Fruit fly (Drosophila melanogaster) whole organism, embryonic: ENCODE data around the gene wdb.

Experiments used
- B-H2 ChIP-seq: fragments of 200-800 bp; sonication (Bioruptor generic); optimal IDR thresholded peaks from 2 replicates; lab custom pipeline; 2018; ENCODE audit warnings: missing biosample characterization, mild to moderate bottlenecking, missing genetic modification characterization
- Bdp1 ChIP-seq: fragments of 200-800 bp; sonication (Bioruptor generic); optimal IDR thresholded peaks from 3 replicates; lab custom pipeline; 2016; ENCODE audit warnings: missing biosample characterization, missing genetic modification characterization
- CG10274 ChIP-seq: fragments of 200-800 bp; sonication (Bioruptor generic); optimal IDR thresholded peaks from 3 replicates; lab custom pipeline; 2017; ENCODE audit warnings: missing biosample characterization, mild to moderate bottlenecking, missing genetic modification characterization
- CG10321 ChIP-seq: fragments of 200-800 bp; sonication (Bioruptor generic); IDR thresholded peaks from 2 replicates; pipeline ENCODE4 v1.3.6; 2022; ENCODE audit warnings: missing biosample characterization, missing genetic modification characterization
- CG10462 ChIP-seq: fragments of 200-800 bp; sonication (Bioruptor generic); optimal IDR thresholded peaks from 2 replicates; lab custom pipeline; 2016; ENCODE audit warnings: missing biosample characterization, missing genetic modification characterization
- CG12391 ChIP-seq: fragments of 200-800 bp; sonication (Bioruptor generic); optimal IDR thresholded peaks from 3 replicates; lab custom pipeline; 2018; ENCODE audit warnings: missing biosample characterization, mild to moderate bottlenecking, missing genetic modification characterization, moderate library complexity
- CG12769 ChIP-seq: fragments of 200-800 bp; sonication (Bioruptor generic); optimal IDR thresholded peaks from 2 replicates; lab custom pipeline; 2019; ENCODE audit warnings: missing biosample characterization, mild to moderate bottlenecking, missing genetic modification characterization, moderate library complexity
- CG14710 ChIP-seq: fragments of 200-800 bp; sonication (Bioruptor generic); optimal IDR thresholded peaks from 3 replicates; lab custom pipeline; 2019; ENCODE audit warnings: missing biosample characterization, mild to moderate bottlenecking, missing genetic modification characterization, moderate library complexity
- CG15479 ChIP-seq: fragments of 200-800 bp; sonication (Bioruptor generic); optimal IDR thresholded peaks from 3 replicates; lab custom pipeline; 2019; ENCODE audit warnings: missing biosample characterization, mild to moderate bottlenecking, missing genetic modification characterization, moderate library complexity
- CG17912 ChIP-seq: fragments of 200-800 bp; sonication (Bioruptor generic); optimal IDR thresholded peaks from 2 replicates; lab custom pipeline; 2018; ENCODE audit warnings: missing biosample characterization, mild to moderate bottlenecking, missing genetic modification characterization
- CG18011 ChIP-seq: fragments of 200-800 bp; sonication (Bioruptor generic); optimal IDR thresholded peaks from 2 replicates; lab custom pipeline; 2017; ENCODE audit warnings: missing biosample characterization, missing genetic modification characterization, mild to moderate bottlenecking, moderate library complexity, missing genotype
- CG18599 ChIP-seq: fragments of 200-800 bp; sonication (Bioruptor generic); optimal IDR thresholded peaks from 3 replicates; lab custom pipeline; 2017; ENCODE audit warnings: missing biosample characterization, missing genetic modification characterization, mild to moderate bottlenecking, moderate library complexity, missing genetic modification reagents
- CG18764 ChIP-seq: fragments of 200-800 bp; sonication (Bioruptor generic); optimal IDR thresholded peaks from 3 replicates; lab custom pipeline; 2016; ENCODE audit warnings: missing biosample characterization, missing genetic modification characterization
- CG2199 ChIP-seq: fragments of 200-800 bp; sonication (Bioruptor generic); IDR thresholded peaks from 3 replicates; pipeline ENCODE4 v1.3.6; 2022; ENCODE audit warnings: missing biosample characterization, missing genetic modification characterization
- CG2712 ChIP-seq: fragments of 200-800 bp; optimal IDR thresholded peaks from 3 replicates; lab custom pipeline; 2019; ENCODE audit warnings: missing biosample characterization, mild to moderate bottlenecking, missing genetic modification characterization, moderate library complexity
- CG30431 ChIP-seq: fragments of 200-800 bp; sonication (Bioruptor generic); optimal IDR thresholded peaks from 2 replicates; lab custom pipeline; 2017; ENCODE audit warnings: missing biosample characterization, missing genetic modification characterization
- CG31224 ChIP-seq: fragments of 200-800 bp; sonication (Bioruptor generic); IDR thresholded peaks from 2 replicates; pipeline ENCODE4 v1.3.6; 2022; ENCODE audit warnings: missing biosample characterization, missing genetic modification characterization
- CG6683 ChIP-seq: fragments of 200-800 bp; sonication (Bioruptor generic); optimal IDR thresholded peaks from 2 replicates; lab custom pipeline; 2017; ENCODE audit warnings: missing biosample characterization, mild to moderate bottlenecking, missing genetic modification characterization, missing genetic modification reagents
- CG7928 ChIP-seq: fragments of 200-800 bp; sonication (Bioruptor generic); optimal IDR thresholded peaks from 2 replicates; lab custom pipeline; 2017; ENCODE audit warnings: missing biosample characterization, mild to moderate bottlenecking, missing genetic modification characterization
- CG8290 ChIP-seq, 3 experiments: fragments of 200-800 bp; sonication (Bioruptor generic); optimal IDR thresholded peaks; 2 replicates each; lab custom pipeline; 2016 to 2019; ENCODE audit warnings: missing biosample characterization in 3 of 3, missing genetic modification characterization in 3 of 3, mild to moderate bottlenecking in 2 of 3, moderate library complexity in 1 of 3
- CG8359 ChIP-seq: fragments of 200-800 bp; sonication (Bioruptor generic); optimal IDR thresholded peaks from 2 replicates; lab custom pipeline; 2017; ENCODE audit warnings: missing biosample characterization, mild to moderate bottlenecking, missing genetic modification characterization, borderline replicate concordance
- CG9437 ChIP-seq: fragments of 200-800 bp; sonication (Bioruptor generic); optimal IDR thresholded peaks from 2 replicates; lab custom pipeline; 2018; ENCODE audit warnings: missing biosample characterization, mild to moderate bottlenecking, missing genetic modification characterization
- CG9797 ChIP-seq: fragments of 200-800 bp; sonication (Bioruptor generic); optimal IDR thresholded peaks from 3 replicates; lab custom pipeline; 2018; ENCODE audit warnings: missing biosample characterization, mild to moderate bottlenecking, missing genetic modification characterization
- CrebB ChIP-seq: fragments of 200-800 bp; sonication (Bioruptor generic); optimal IDR thresholded peaks from 3 replicates; lab custom pipeline; 2018; ENCODE audit warnings: missing biosample characterization, mild to moderate bottlenecking, missing genetic modification characterization
- Gsc ChIP-seq: fragments of 200-800 bp; sonication (Bioruptor generic); IDR thresholded peaks from 2 replicates; pipeline ENCODE4 v1.3.6; 2022; ENCODE audit warnings: missing biosample characterization, missing genetic modification characterization
- HLHmδ ChIP-seq: fragments of 200-800 bp; sonication (Bioruptor generic); optimal IDR thresholded peaks from 2 replicates; lab custom pipeline; 2018; ENCODE audit warnings: missing biosample characterization, mild to moderate bottlenecking, missing genetic modification characterization, moderate library complexity
- Meics ChIP-seq: fragments of 200-800 bp; sonication (Bioruptor generic); optimal IDR thresholded peaks from 2 replicates; lab custom pipeline; 2017; ENCODE audit warnings: missing biosample characterization, mild to moderate bottlenecking, missing genetic modification characterization
- Pdp1 ChIP-seq, 2 experiments: fragments of 200-800 bp; sonication (Bioruptor generic); optimal IDR thresholded peaks; 3 replicates each; lab custom pipeline; 2016; ENCODE audit warnings: missing biosample characterization in 2 of 2, missing genetic modification characterization in 2 of 2, mild to moderate bottlenecking in 1 of 2, moderate library complexity in 1 of 2
- ab ChIP-seq: fragments of 200-800 bp; sonication (Bioruptor generic); optimal IDR thresholded peaks from 2 replicates; lab custom pipeline; 2016; ENCODE audit warnings: missing biosample characterization, missing genetic modification characterization
- ac ChIP-seq: fragments of 200-800 bp; sonication (Bioruptor generic); optimal IDR thresholded peaks from 3 replicates; lab custom pipeline; 2017; ENCODE audit warnings: missing biosample characterization, mild to moderate bottlenecking, missing genetic modification characterization
- amos ChIP-seq: fragments of 200-800 bp; sonication (Bioruptor generic); IDR thresholded peaks from 2 replicates; pipeline ENCODE4 v1.3.6; 2022; ENCODE audit warnings: missing biosample characterization, missing genetic modification characterization; ENCODE audit not compliant: partially characterized antibody
- ash1 ChIP-seq: fragments of 200-800 bp; sonication (Bioruptor generic); optimal IDR thresholded peaks from 2 replicates; lab custom pipeline; 2018; ENCODE audit warnings: missing biosample characterization, mild to moderate bottlenecking, missing genetic modification characterization
- bsh ChIP-seq, 2 experiments: fragments of 200-800 bp; sonication (Bioruptor generic); optimal IDR thresholded peaks; 2 replicates each; lab custom pipeline; 2017 to 2018; ENCODE audit warnings: mild to moderate bottlenecking in 2 of 2, missing biosample characterization in 2 of 2, missing genetic modification characterization in 2 of 2, moderate library complexity in 1 of 2
- cad ChIP-seq: fragments of >200 bp; optimal IDR thresholded peaks from 2 replicates; lab custom pipeline; 2017; ENCODE audit warnings: missing biosample characterization, missing genetic modification characterization
- chinmo ChIP-seq: fragments of 200-800 bp; sonication (Bioruptor generic); IDR thresholded peaks from 4 replicates; pipeline ENCODE4 v1.3.6; 2022; ENCODE audit warnings: missing biosample characterization, missing genetic modification characterization; ENCODE audit not compliant: partially characterized antibody
- ftz-f1 ChIP-seq: fragments of 200-800 bp; sonication (Bioruptor generic); optimal IDR thresholded peaks from 2 replicates; lab custom pipeline; 2016; ENCODE audit warnings: missing biosample characterization, missing genetic modification characterization
- insv ChIP-seq, 2 experiments: fragments of 200-800 bp; sonication (Bioruptor generic); optimal IDR thresholded peaks; 3 replicates each; lab custom pipeline; 2016 to 2018; ENCODE audit warnings: missing biosample characterization in 2 of 2, missing genetic modification characterization in 2 of 2
- lab ChIP-seq: fragments of 200-800 bp; sonication (Bioruptor generic); optimal IDR thresholded peaks from 3 replicates; lab custom pipeline; 2017; ENCODE audit warnings: missing biosample characterization, missing genetic modification characterization, mild to moderate bottlenecking, moderate library complexity, missing genetic modification reagents
- maf-S ChIP-seq: fragments of 200-800 bp; sonication (Bioruptor generic); optimal IDR thresholded peaks from 2 replicates; lab custom pipeline; 2016; ENCODE audit warnings: missing biosample characterization, missing genetic modification characterization
- mirr ChIP-seq: fragments of 200-800 bp; sonication (Bioruptor generic); optimal IDR thresholded peaks from 3 replicates; lab custom pipeline; 2018; ENCODE audit warnings: missing biosample characterization, mild to moderate bottlenecking, missing genetic modification characterization
- pzg ChIP-seq: fragments of 200-800 bp; sonication (Bioruptor generic); optimal IDR thresholded peaks from 3 replicates; lab custom pipeline; 2018; ENCODE audit warnings: missing biosample characterization, mild to moderate bottlenecking, missing genetic modification characterization, moderate library complexity
- sens ChIP-seq: fragments of 200-800 bp; sonication (Bioruptor generic); peaks from one replicate; lab custom pipeline; 2016; ENCODE audit warnings: missing biosample characterization, missing genetic modification characterization
- sug ChIP-seq: fragments of 200-800 bp; optimal IDR thresholded peaks from 2 replicates; lab custom pipeline; 2019; ENCODE audit warnings: missing biosample characterization, mild to moderate bottlenecking, missing genetic modification characterization, moderate library complexity
- vvl ChIP-seq: fragments of 200-800 bp; sonication (Bioruptor generic); IDR thresholded peaks from 2 replicates; pipeline ENCODE4 v1.3.6; 2022; ENCODE audit warnings: missing biosample characterization, missing genetic modification characterization
- wek ChIP-seq: fragments of 200-800 bp; sonication (Bioruptor generic); optimal IDR thresholded peaks from 3 replicates; lab custom pipeline; 2018; ENCODE audit warnings: missing biosample characterization, mild to moderate bottlenecking, missing genetic modification characterization, moderate library complexity

The wdb gene

dm6 chr3R:27558660-27559319, 23.3 kb downstream of the wdb start, which contains the start of gene Klp98A (continued):
- TF ChIP-seq wek (GFP tag; lab: Kevin White, UChicago) (peak; percentile 9), CG14710 (peak; percentile 52), ash1 (GFP tag; lab: Kevin White, UChicago) (no peak), CG8359 (GFP tag; lab: Kevin White, UChicago) (peak; percentile 9), pzg (peak; percentile 95), Pdp1 (GFP tag; optimal IDR thresholded peaks at IDR 0.05; lab: Kevin White, UChicago) (peak in 1 of 2 experiments; percentile 67), CG18599 (GFP tag; lab: Kevin White, UChicago) (no peak), ftz-f1 (peak; percentile 6), CG18764 (GFP tag; lab: Kevin White, UChicago) (no peak), CG8290 (GFP tag; optimal IDR thresholded peaks at IDR 0.05; lab: Kevin White, UChicago) (peak; percentile 40), CG8290 (tag; optimal IDR thresholded peaks at IDR 0.05; lab: Kevin White, UChicago) (peak in 1 of 2 experiments; percentile 82), CG10462 (no peak), Meics (GFP tag; lab: Kevin White, UChicago) (no peak), CG2199 (GFP tag; lab: Robert Waterston, UW) (no peak), B-H2 (GFP tag; lab: Kevin White, UChicago) (no peak), CG31224 (GFP tag; lab: Robert Waterston, UW) (no peak), insv (GFP tag; optimal IDR thresholded peaks at IDR 0.05; lab: Kevin White, UChicago) (peak in 1 of 2 experiments; percentile 29), CG18011 (GFP tag; lab: Kevin White, UChicago) (peak; percentile 59), Bdp1 (GFP tag; lab: Kevin White, UChicago) (no peak), CG12391 (peak; percentile 9), CrebB (tag; lab: Kevin White, UChicago) (peak; percentile 41), CG10274 (GFP tag; lab: Kevin White, UChicago) (no peak), HLHmδ (GFP tag; lab: Kevin White, UChicago) (peak; percentile 71), amos (GFP tag; lab: Robert Waterston, UW) (peak; percentile 51; the same call in 1 of the 2 replicates), CG15479 (GFP tag; lab: Kevin White, UChicago) (peak; percentile 17), sens (peak; percentile 82), bsh (GFP tag; optimal IDR thresholded peaks at IDR 0.05; lab: Kevin White, UChicago) (peak in 1 of 2 experiments; percentile 15), CG30431 (GFP tag; lab: Kevin White, UChicago) (no peak), CG6683 (GFP tag; lab: Kevin White, UChicago) (no peak), CG7928 (GFP tag; lab: Kevin White, UChicago) (peak; percentile 3), ab (no peak), Gsc (GFP tag; lab: Robert Waterston, UW) (no peak), vvl (peak; percentile 17; the same call in 1 of the 2 replicates), CG2712 (peak; percentile 50), CG9797 (GFP tag; lab: Kevin White, UChicago) (peak; percentile 95), lab (GFP tag; lab: Kevin White, UChicago) (peak; percentile 13), mirr (GFP tag; lab: Kevin White, UChicago) (no peak), sug (tag; lab: Kevin White, UChicago) (peak; percentile 22), CG9437 (no peak), CG17912 (GFP tag; lab: Kevin White, UChicago) (peak; percentile 14), maf-S (GFP tag; lab: Kevin White, UChicago) (peak; percentile 1), chinmo (GFP tag; lab: Robert Waterston, UW) (0 out of 4 replicates have a peak, but pooled peaks have one; percentile 63), cad (GFP tag; lab: Kevin White, UChicago) (no peak), CG10321 (no peak), ac (GFP tag; lab: Kevin White, UChicago) (no peak), CG12769 (peak; percentile 31)
